Worm (Caenorhabditis elegans): ENCODE results near the gene B0303.11.
A peak's percentile ranks its signal among the peaks of the same experiment; 100 is the strongest.

The B0303.11 gene

DNA sequence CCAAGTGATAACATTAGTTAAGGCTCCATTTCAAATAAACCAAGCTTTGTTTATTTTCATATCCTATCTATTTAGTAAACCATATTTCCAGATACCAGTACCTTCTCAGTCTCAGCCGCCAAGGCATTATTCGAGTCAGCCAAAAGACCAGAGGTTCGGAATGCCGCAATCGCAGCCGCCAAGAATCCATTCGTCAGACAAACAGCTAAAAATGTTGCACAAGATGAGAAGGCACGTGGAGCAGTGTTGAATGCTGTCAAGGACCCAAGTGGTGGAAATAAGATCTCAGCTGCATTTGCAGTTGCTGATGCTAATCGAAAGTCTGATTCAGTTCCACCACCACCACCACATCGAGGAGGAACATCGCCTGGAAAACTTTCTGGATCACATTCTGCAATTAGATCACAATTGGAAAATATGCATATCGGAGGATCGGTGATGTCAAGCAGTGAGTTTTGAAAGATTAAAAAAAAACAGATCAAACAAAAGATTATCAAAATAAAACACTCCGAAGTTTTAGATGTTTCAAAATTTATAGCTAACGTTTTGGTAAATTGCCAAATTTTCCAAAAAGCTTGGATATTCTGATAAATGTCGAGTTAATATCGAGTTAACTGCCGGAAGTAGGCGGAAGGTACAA lies 12.8 kb downstream of the B0303.11 start:
- TF ChIP-seq ceh-18 (tag; optimal IDR thresholded peaks at IDR 0.05) (no peak), eyg-1 (tag; optimal IDR thresholded peaks at IDR 0.05) (no peak), elt-2 (tag; optimal IDR thresholded peaks at IDR 0.05) (no peak), zip-5 (tag; optimal IDR thresholded peaks at IDR 0.05) (no peak), sox-2 (GFP tag; IDR thresholded peaks at IDR 0.05) (no peak), F13H6.1 (tag; optimal IDR thresholded peaks at IDR 0.05) (no peak), ceh-9 (tag; optimal IDR thresholded peaks at IDR 0.05) (no peak), T23F11.4 (GFP tag; optimal IDR thresholded peaks at IDR 0.05) (no peak), sdc-2 (tag; optimal IDR thresholded peaks at IDR 0.05) (no peak), unc-86 (tag; optimal IDR thresholded peaks at IDR 0.05) (no peak), unc-3 (GFP tag; conservative IDR thresholded peaks at IDR 0.05) (no peak), unc-3 (tag; optimal IDR thresholded peaks at IDR 0.05) (no peak), ceh-31 (tag; optimal IDR thresholded peaks at IDR 0.05) (no peak), Y22D7AL.16 (tag; optimal IDR thresholded peaks at IDR 0.05) (no peak)

DNA sequence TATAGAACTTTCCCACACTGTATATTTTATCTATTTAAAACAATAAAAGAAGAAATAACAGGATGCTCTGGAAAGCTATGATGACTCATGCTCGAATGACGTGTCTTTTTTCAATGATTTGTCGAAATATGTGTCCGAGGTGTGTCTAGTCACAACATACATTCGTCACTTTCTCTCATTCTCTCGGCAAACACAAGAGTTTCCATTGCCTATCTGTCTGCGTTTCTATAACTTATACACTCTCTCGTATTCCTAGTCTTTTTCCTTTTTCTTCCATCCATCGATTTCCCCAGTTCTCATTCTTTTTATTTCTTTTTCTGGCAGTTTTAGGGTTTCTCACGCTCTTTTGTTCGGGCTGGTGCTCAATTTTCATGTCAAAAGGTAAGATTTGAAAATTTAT lies 13.5 kb downstream of the B0303.11 start:
- peak; percentile 15 for TF ChIP-seq ceh-48 (tag; optimal IDR thresholded peaks at IDR 0.05)
- no peak for TF ChIP-seq fkh-10 (GFP tag; optimal IDR thresholded peaks at IDR 0.05)
- TF ChIP-seq nfya-1 (tag; optimal IDR thresholded peaks at IDR 0.05) = peak; percentile 22

DNA sequence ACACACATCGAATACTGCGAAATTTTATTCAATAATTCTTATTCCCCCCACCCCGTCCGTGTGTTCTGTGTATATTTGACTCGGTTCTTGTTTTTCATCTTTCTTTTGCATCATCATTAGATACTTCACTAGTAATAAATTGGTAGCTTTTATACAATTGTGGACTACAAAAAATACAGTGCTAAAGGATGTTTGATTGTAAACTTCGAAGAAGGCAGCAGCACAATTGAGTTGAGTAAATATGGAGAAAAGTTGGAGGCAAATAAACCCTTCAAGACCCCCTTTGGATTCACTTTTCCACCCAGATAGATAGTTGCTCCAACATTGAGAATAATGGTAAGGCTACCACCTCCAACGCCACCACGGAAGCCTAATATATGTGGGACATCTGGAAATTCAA lies 16.9 kb downstream of the B0303.11 start, which contains the start of gene B0303.7:
B0303.7 (plus strand) TSS at position 301 of the 400 bp plus-strand sequence.
- no peak for TF ChIP-seq ceh-34 (tag; optimal IDR thresholded peaks at IDR 0.05)
- no peak for TF ChIP-seq ceh-30 (tag; optimal IDR thresholded peaks at IDR 0.05)
- no peak for TF ChIP-seq fkh-6 (tag; optimal IDR thresholded peaks at IDR 0.05)
- no peak for TF ChIP-seq pha-4 (tag; optimal IDR thresholded peaks at IDR 0.05)
- no peak for TF ChIP-seq rnt-1 (tag; optimal IDR thresholded peaks at IDR 0.05)
- TF ChIP-seq ceh-31 (tag; optimal IDR thresholded peaks at IDR 0.05) = no peak
- no peak for TF ChIP-seq dve-1 (tag; optimal IDR thresholded peaks at IDR 0.05)
- TF ChIP-seq hlh-30 (tag; optimal IDR thresholded peaks at IDR 0.05; ENCODE audit: insufficient read depth) = no peak
- no peak for TF ChIP-seq dmd-4 (tag; optimal IDR thresholded peaks at IDR 0.05; ENCODE audit: borderline replicate concordance)
- TF ChIP-seq unc-3 (GFP tag; conservative IDR thresholded peaks at IDR 0.05) = no peak
- no peak for TF ChIP-seq unc-3 (tag; optimal IDR thresholded peaks at IDR 0.05)
- TF ChIP-seq unc-42 (tag; optimal IDR thresholded peaks at IDR 0.05) = no peak

DNA sequence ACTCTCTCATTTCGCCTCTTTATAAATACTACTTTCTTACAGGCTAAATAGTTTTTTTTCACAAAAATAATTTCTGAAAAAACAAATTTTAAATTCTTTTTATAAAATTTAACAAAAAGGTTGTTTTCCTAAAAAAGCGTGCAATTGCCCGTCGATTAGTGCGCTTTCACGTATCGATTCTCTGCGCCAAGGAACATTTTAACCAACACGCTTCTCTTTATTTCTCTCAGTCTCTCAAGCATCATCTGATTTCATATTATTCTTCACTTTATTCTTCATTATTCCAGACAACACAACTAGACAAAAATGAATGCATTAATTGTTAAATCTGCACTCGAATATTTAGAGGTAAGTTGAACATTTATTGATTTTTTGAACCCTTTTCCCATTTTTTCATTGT lies 20.6 kb downstream of the B0303.11 start, which contains the start of gene B0303.4:
B0303.4 (plus strand) TSS at position 196 of the 400 bp plus-strand sequence.
- TF ChIP-seq ceh-34 (tag; optimal IDR thresholded peaks at IDR 0.05) = no peak
- no peak for TF ChIP-seq elt-2 (tag; optimal IDR thresholded peaks at IDR 0.05)
- TF ChIP-seq ceh-22 (tag; optimal IDR thresholded peaks at IDR 0.05) = no peak
- no peak for TF ChIP-seq ceh-2 (tag; optimal IDR thresholded peaks at IDR 0.05)
- TF ChIP-seq ceh-6 (GFP tag; optimal IDR thresholded peaks at IDR 0.05) = no peak
- no peak for TF ChIP-seq ceh-18 (tag; optimal IDR thresholded peaks at IDR 0.05)
- peak; percentile 37 for TF ChIP-seq ceh-31 (tag; optimal IDR thresholded peaks at IDR 0.05)
- TF ChIP-seq unc-42 (tag; optimal IDR thresholded peaks at IDR 0.05) = no peak
- TF ChIP-seq ceh-48 (tag; optimal IDR thresholded peaks at IDR 0.05) = peak; percentile 68
- TF ChIP-seq odd-2 (tag; optimal IDR thresholded peaks at IDR 0.05) = no peak
- TF ChIP-seq ceh-14 (tag; optimal IDR thresholded peaks at IDR 0.05) = peak; percentile 5
- no peak for TF ChIP-seq madf-2 (tag; optimal IDR thresholded peaks at IDR 0.05)
- no peak for TF ChIP-seq K02D7.2 (tag; optimal IDR thresholded peaks at IDR 0.05)
- peak; percentile 35 for TF ChIP-seq nfya-1 (tag; optimal IDR thresholded peaks at IDR 0.05)
- TF ChIP-seq ref-2 (tag; optimal IDR thresholded peaks at IDR 0.05) = no peak
- TF ChIP-seq mec-3 (tag; optimal IDR thresholded peaks at IDR 0.05; ENCODE audit: borderline replicate concordance) = no peak
- no peak for TF ChIP-seq ztf-16 (tag; optimal IDR thresholded peaks at IDR 0.05)

Measured in whole organism, late embryonic.